Worm (Caenorhabditis elegans) whole organism, mixed stage, embryonic: Measurements from ENCODE around the gene hda-6.
"Not testable (repeated sequence)": the region's sequence is repeated elsewhere in the genome, so short reads cannot be mapped to it uniquely, and the experiment has no call there.

Experiments
- bed-3 ChIP-seq: fragments of 200-800 bp; sonication (Bioruptor generic); optimal IDR thresholded peaks from 3 replicates; lab custom pipeline; 2018; ENCODE audit warnings: mild to moderate bottlenecking, missing genetic modification characterization, moderate library complexity, missing compliant biosample characterization
- blmp-1 ChIP-seq: fragments of 150-350 bp; optimal IDR thresholded peaks from 2 replicates; lab custom pipeline; 2014; ENCODE audit warnings: missing biosample characterization, missing genetic modification characterization
- ceh-43 ChIP-seq: fragments of 200-800 bp; sonication (Bioruptor generic); optimal IDR thresholded peaks from 2 replicates; lab custom pipeline; 2018; ENCODE audit warnings: mild to moderate bottlenecking, missing genetic modification characterization, moderate library complexity, missing compliant biosample characterization
- ceh-83 ChIP-seq: fragments of 200-800 bp; sonication (Bioruptor generic); optimal IDR thresholded peaks from 2 replicates; lab custom pipeline; 2018; ENCODE audit warnings: mild to moderate bottlenecking, missing genetic modification characterization, missing compliant biosample characterization
- ces-1 ChIP-seq: fragments of 150-350 bp; optimal IDR thresholded peaks from 2 replicates; lab custom pipeline; 2014; ENCODE audit warnings: missing biosample characterization, missing genetic modification reagents, missing genetic modification characterization
- elt-1 ChIP-seq: sonication (generic microtip); optimal IDR thresholded peaks from 2 replicates; lab custom pipeline; 2017; ENCODE audit warnings: missing genetic modification characterization, mild to moderate bottlenecking, missing compliant biosample characterization, antibody characterized with exemption, moderate library complexity, borderline replicate concordance; ENCODE audit not compliant: insufficient read depth
- elt-3 ChIP-seq: fragments of 150-350 bp; optimal IDR thresholded peaks from 2 replicates; lab custom pipeline; 2014; ENCODE audit warnings: missing biosample characterization, missing genetic modification characterization
- flh-1 ChIP-seq: fragments of 200-800 bp; sonication (Bioruptor generic); optimal IDR thresholded peaks from 2 replicates; lab custom pipeline; 2018; ENCODE audit warnings: mild to moderate bottlenecking, missing genetic modification characterization, moderate library complexity, missing compliant biosample characterization
- ham-2 ChIP-seq: fragments of 200-800 bp; sonication (Bioruptor generic); optimal IDR thresholded peaks from 2 replicates; lab custom pipeline; 2018; ENCODE audit warnings: mild to moderate bottlenecking, missing genetic modification characterization, missing compliant biosample characterization
- hlh-1 ChIP-seq: fragments of 150-350 bp; optimal IDR thresholded peaks from 2 replicates; lab custom pipeline; 2014; ENCODE audit warnings: missing biosample characterization, missing genetic modification reagents, missing genetic modification characterization
- lin-32 ChIP-seq: fragments of 200-800 bp; sonication (Bioruptor generic); optimal IDR thresholded peaks from 2 replicates; lab custom pipeline; 2018; ENCODE audit warnings: mild to moderate bottlenecking, missing genetic modification characterization, missing compliant biosample characterization
- lsy-2 ChIP-seq: fragments of 150-350 bp; optimal IDR thresholded peaks from 2 replicates; lab custom pipeline; 2014; ENCODE audit warnings: missing biosample characterization, missing genetic modification characterization
- mab-5 ChIP-seq: fragments of 150-350 bp; optimal IDR thresholded peaks from 2 replicates; lab custom pipeline; 2014; ENCODE audit warnings: missing biosample characterization, missing genetic modification characterization
- mep-1 ChIP-seq: fragments of 150-350 bp; optimal IDR thresholded peaks from 2 replicates; lab custom pipeline; 2017; ENCODE audit warnings: missing biosample characterization, missing genetic modification reagents, missing genetic modification characterization, inconsistent platforms
- mls-2 ChIP-seq: sonication (generic microtip); optimal IDR thresholded peaks from 2 replicates; lab custom pipeline; 2016; ENCODE audit warnings: mild to moderate bottlenecking, missing genetic modification characterization, moderate library complexity, missing compliant biosample characterization
- nhr-12 ChIP-seq: fragments of 150-350 bp; optimal IDR thresholded peaks from 2 replicates; lab custom pipeline; 2014; ENCODE audit warnings: missing biosample characterization, missing genetic modification characterization
- nhr-2 ChIP-seq: fragments of 150-350 bp; optimal IDR thresholded peaks from 2 replicates; lab custom pipeline; 2014; ENCODE audit warnings: missing biosample characterization, missing genetic modification characterization
- nhr-237 ChIP-seq: fragments of 150-350 bp; optimal IDR thresholded peaks from 2 replicates; lab custom pipeline; 2014; ENCODE audit warnings: missing biosample characterization, missing genetic modification characterization
- pha-4 ChIP-seq: fragments of 150-350 bp; optimal IDR thresholded peaks from 2 replicates; lab custom pipeline; 2018; ENCODE audit warnings: missing biosample characterization, missing genetic modification reagents, missing genetic modification characterization
- sem-2 ChIP-seq: fragments of 200-800 bp; sonication (Bioruptor generic); optimal IDR thresholded peaks from 2 replicates; lab custom pipeline; 2018; ENCODE audit warnings: mild to moderate bottlenecking, missing genetic modification characterization, missing compliant biosample characterization
- snpc-4 ChIP-seq: fragments of 150-350 bp; optimal IDR thresholded peaks from 2 replicates; lab custom pipeline; 2014; ENCODE audit warnings: missing biosample characterization, missing genetic modification characterization
- sptf-1 ChIP-seq: sonication (generic microtip); optimal IDR thresholded peaks from 2 replicates; lab custom pipeline; 2017; ENCODE audit warnings: mild to moderate bottlenecking, missing genetic modification characterization, moderate library complexity, missing compliant biosample characterization
- unc-120 ChIP-seq: sonication (generic microtip); optimal IDR thresholded peaks from 2 replicates; lab custom pipeline; 2017; ENCODE audit warnings: missing genetic modification characterization, missing compliant biosample characterization; ENCODE audit not compliant: poor library complexity, severe bottlenecking
- unc-39 ChIP-seq: fragments of 150-350 bp; optimal IDR thresholded peaks from 2 replicates; lab custom pipeline; 2014; ENCODE audit warnings: missing biosample characterization, missing genetic modification characterization
- unc-62 ChIP-seq: fragments of 150-350 bp; optimal IDR thresholded peaks from 2 replicates; lab custom pipeline; 2014; ENCODE audit warnings: missing biosample characterization, missing genetic modification reagents, missing genetic modification characterization
- zip-8 ChIP-seq: fragments of 150-350 bp; optimal IDR thresholded peaks from 2 replicates; lab custom pipeline; 2014; ENCODE audit warnings: missing biosample characterization, missing genetic modification characterization
- ztf-11 ChIP-seq: fragments of 150-350 bp; optimal IDR thresholded peaks from 2 replicates; lab custom pipeline; 2014; ENCODE audit warnings: missing biosample characterization, missing genetic modification characterization

The hda-6 gene

ce11 chrIV:5354124-5354523, 10.0 kb downstream of the hda-6 start, which contains the start of gene Y4C6B.1:
Gene Y4C6B.1 (plus strand): TSS chrIV:5354488.
- peak; percentile 18 for TF ChIP-seq mep-1 (tag; lab: Kevin White, UChicago)
- TF ChIP-seq lsy-2 (tag; lab: Kevin White, UChicago), result peak; percentile 88
- TF ChIP-seq lin-32 (GFP tag; lab: Kevin White, UChicago), result no peak
- TF ChIP-seq, all 35 proteins: peak for 2

ce11 chrIV:5353364-5353763, 10.7 kb downstream of the hda-6 start, which contains the start of gene Y4C6B.7:
Gene Y4C6B.7 (minus strand): TSS chrIV:5353464.
- no peak for TF ChIP-seq ceh-43
- TF ChIP-seq zip-8, result no peak
- TF ChIP-seq sem-2 (GFP tag; lab: Kevin White, UChicago), result no peak
- no peak for TF ChIP-seq lsy-2 (tag; lab: Kevin White, UChicago)
- no peak for TF ChIP-seq ztf-11 (tag; lab: Kevin White, UChicago)
- TF ChIP-seq mab-5 (tag; lab: Kevin White, UChicago), result no peak
- TF ChIP-seq mep-1 (tag; lab: Kevin White, UChicago), result no peak
- no peak for TF ChIP-seq nhr-12 (tag; lab: Kevin White, UChicago)
- TF ChIP-seq ceh-83, result no peak
- TF ChIP-seq unc-62, result no peak
- TF ChIP-seq hlh-1 (tag; lab: Kevin White, UChicago), result no peak
- no peak for TF ChIP-seq ces-1 (GFP tag; lab: Kevin White, UChicago)

ce11 chrIV:5350480-5351193, 13.5 kb downstream of the hda-6 start, which contains the start of gene gba-4:
Gene gba-4 (minus strand): TSS chrIV:5350897.
- not testable (repeated sequence) for TF ChIP-seq snpc-4 (tag; lab: Kevin White, UChicago); unc-62; blmp-1

ce11 chrIV:5344168-5344567, 19.9 kb downstream of the hda-6 start:
- no peak for TF ChIP-seq elt-3 (tag; lab: Kevin White, UChicago)
- TF ChIP-seq ces-1 (GFP tag; lab: Kevin White, UChicago), result no peak

ce11 chrIV:5339255-5339654, 24.9 kb downstream of the hda-6 start, which contains the start of gene Y4C6B.2:
Gene Y4C6B.2 (plus strand): TSS chrIV:5339574.
- TF ChIP-seq lsy-2 (tag; lab: Kevin White, UChicago), result no peak
- TF ChIP-seq mep-1 (tag; lab: Kevin White, UChicago), result no peak
- TF ChIP-seq pha-4, result no peak
- TF ChIP-seq hlh-1 (tag; lab: Kevin White, UChicago), result no peak
- TF ChIP-seq ceh-83, result no peak
- TF ChIP-seq unc-39, result no peak
- TF ChIP-seq bed-3 (GFP tag; lab: Kevin White, UChicago), result no peak
- TF ChIP-seq snpc-4 (tag; lab: Kevin White, UChicago), result no peak

ce11 chrIV:5337649-5338048, 26.5 kb downstream of the hda-6 start:
- TF ChIP-seq lin-32 (GFP tag; lab: Kevin White, UChicago) (no peak), unc-120 (tag; lab: Kevin White, UChicago) (no peak), mls-2 (no peak), snpc-4 (tag; lab: Kevin White, UChicago) (no peak), zip-8 (no peak), nhr-2 (no peak), lsy-2 (tag; lab: Kevin White, UChicago) (no peak), flh-1 (GFP tag; lab: Kevin White, UChicago) (no peak), ham-2 (no peak), nhr-237 (tag; lab: Kevin White, UChicago) (no peak), elt-1 (no peak), ceh-43 (no peak), sptf-1 (no peak), blmp-1 (no peak), nhr-12 (tag; lab: Kevin White, UChicago) (no peak)

- TF ChIP-seq mep-1 (tag; lab: Kevin White, UChicago), result peak; percentile 20
- TF ChIP-seq zip-8, result no peak
- peak; percentile 12 for TF ChIP-seq nhr-12 (tag; lab: Kevin White, UChicago)
- peak; percentile 66 for TF ChIP-seq bed-3 (GFP tag; lab: Kevin White, UChicago)
- peak; percentile 12 for TF ChIP-seq lsy-2 (tag; lab: Kevin White, UChicago)
- no peak for TF ChIP-seq nhr-237 (tag; lab: Kevin White, UChicago)
- TF ChIP-seq ceh-83, result peak; percentile 45
- TF ChIP-seq ceh-43, result peak; percentile 44
Observed at ce11 chrIV:5334518-5334917, 29.6 kb downstream of the hda-6 start.
